Fruit fly (Drosophila melanogaster) whole organism, pupa: ENCODE measurements around the gene CG2983.

Experiments used
- CG10348 ChIP-seq: fragments of 200-800 bp; sonication (Bioruptor generic); IDR thresholded peaks from 2 replicates; pipeline ENCODE4 v1.3.6; 2022; ENCODE audit warnings: missing biosample characterization, missing genetic modification characterization
- CG12605 ChIP-seq: fragments of 200-800 bp; sonication (Bioruptor generic); IDR thresholded peaks from 2 replicates; pipeline ENCODE4 v1.3.6; 2022; ENCODE audit warnings: missing biosample characterization, missing genetic modification characterization
- CG13204 ChIP-seq: fragments of 200-800 bp; sonication (Bioruptor generic); optimal IDR thresholded peaks from 2 replicates; lab custom pipeline; 2018; ENCODE audit warnings: missing biosample characterization, mild to moderate bottlenecking, missing genetic modification characterization, moderate library complexity
- CG14655 ChIP-seq: fragments of 200-800 bp; sonication (Bioruptor generic); optimal IDR thresholded peaks from 3 replicates; lab custom pipeline; 2017; ENCODE audit warnings: mild to moderate bottlenecking, missing biosample characterization, missing genetic modification reagents, missing genetic modification characterization
- CG15710 ChIP-seq: fragments of 200-800 bp; sonication (Bioruptor generic); optimal IDR thresholded peaks from 2 replicates; lab custom pipeline; 2018; ENCODE audit warnings: missing biosample characterization, mild to moderate bottlenecking, missing genetic modification characterization, moderate library complexity
- CG17806 ChIP-seq: fragments of 200-800 bp; sonication (Bioruptor generic); optimal IDR thresholded peaks from 2 replicates; lab custom pipeline; 2018; ENCODE audit warnings: missing biosample characterization, mild to moderate bottlenecking, missing genetic modification characterization, moderate library complexity
- CG32121 ChIP-seq: fragments of 200-800 bp; sonication (Bioruptor generic); IDR thresholded peaks from 2 replicates; pipeline ENCODE4 v1.3.6; 2022; ENCODE audit warnings: missing biosample characterization, missing genetic modification characterization
- CG34367 ChIP-seq: fragments of 200-800 bp; sonication (Bioruptor generic); optimal IDR thresholded peaks from 2 replicates; lab custom pipeline; 2018; ENCODE audit warnings: missing biosample characterization, mild to moderate bottlenecking, missing genetic modification characterization
- CG4496 ChIP-seq: fragments of 200-800 bp; sonication (Bioruptor generic); IDR thresholded peaks from 3 replicates; pipeline ENCODE4 v1.3.6; 2022; ENCODE audit warnings: missing biosample characterization, missing genetic modification characterization
- CG8159 ChIP-seq: fragments of 200-800 bp; sonication (Bioruptor generic); optimal IDR thresholded peaks from 3 replicates; lab custom pipeline; 2018; ENCODE audit warnings: missing biosample characterization, mild to moderate bottlenecking, missing genetic modification characterization, moderate library complexity
- CG8301 ChIP-seq: fragments of 200-800 bp; sonication (Bioruptor generic); optimal IDR thresholded peaks from 2 replicates; lab custom pipeline; 2018; ENCODE audit warnings: missing biosample characterization, mild to moderate bottlenecking, missing genetic modification characterization
- CG9948 ChIP-seq: fragments of 200-800 bp; sonication (Bioruptor generic); optimal IDR thresholded peaks from 2 replicates; lab custom pipeline; 2018; ENCODE audit warnings: missing biosample characterization, mild to moderate bottlenecking, missing genetic modification characterization, moderate library complexity
- D1 ChIP-seq: fragments of 200-800 bp; sonication (Bioruptor generic); optimal IDR thresholded peaks from 2 replicates; lab custom pipeline; 2018; ENCODE audit warnings: missing biosample characterization, mild to moderate bottlenecking, missing genetic modification characterization, moderate library complexity
- EcR ChIP-seq: fragments of 200-800 bp; sonication (Bioruptor generic); optimal IDR thresholded peaks from 3 replicates; lab custom pipeline; 2019; ENCODE audit warnings: missing biosample characterization, missing genetic modification characterization, mild to moderate bottlenecking, moderate library complexity, missing genetic modification reagents
- Ets98B ChIP-seq: fragments of 200-800 bp; sonication (Bioruptor generic); IDR thresholded peaks from 2 replicates; pipeline ENCODE4 v1.3.6; 2022; ENCODE audit warnings: missing biosample characterization, missing genetic modification characterization
- Pif1A ChIP-seq: fragments of 200-800 bp; sonication (Bioruptor generic); optimal IDR thresholded peaks from 3 replicates; lab custom pipeline; 2016; ENCODE audit warnings: missing biosample characterization, missing genetic modification characterization
- Pif1B ChIP-seq: fragments of 200-800 bp; sonication (Bioruptor generic); optimal IDR thresholded peaks from 3 replicates; lab custom pipeline; 2016; ENCODE audit warnings: missing biosample characterization, missing genetic modification characterization
- Snoo ChIP-seq: fragments of 200-800 bp; sonication (Bioruptor generic); optimal IDR thresholded peaks from 3 replicates; lab custom pipeline; 2017; ENCODE audit warnings: missing biosample characterization, mild to moderate bottlenecking, missing genetic modification characterization, inconsistent platforms
- fd96Ca ChIP-seq: fragments of 200-800 bp; sonication (Bioruptor generic); IDR thresholded peaks from 3 replicates; pipeline ENCODE4 v1.3.6; 2022; ENCODE audit warnings: missing biosample characterization, missing genetic modification characterization
- gl ChIP-seq: fragments of 200-800 bp; sonication (Bioruptor generic); optimal IDR thresholded peaks from 2 replicates; lab custom pipeline; 2018; ENCODE audit warnings: missing biosample characterization, mild to moderate bottlenecking, missing genetic modification characterization
- rn ChIP-seq: fragments of 200-800 bp; sonication (Bioruptor generic); IDR thresholded peaks from 2 replicates; pipeline ENCODE4 v1.3.6; 2022; ENCODE audit warnings: missing biosample characterization, missing genetic modification characterization

The CG2983 gene

DNA sequence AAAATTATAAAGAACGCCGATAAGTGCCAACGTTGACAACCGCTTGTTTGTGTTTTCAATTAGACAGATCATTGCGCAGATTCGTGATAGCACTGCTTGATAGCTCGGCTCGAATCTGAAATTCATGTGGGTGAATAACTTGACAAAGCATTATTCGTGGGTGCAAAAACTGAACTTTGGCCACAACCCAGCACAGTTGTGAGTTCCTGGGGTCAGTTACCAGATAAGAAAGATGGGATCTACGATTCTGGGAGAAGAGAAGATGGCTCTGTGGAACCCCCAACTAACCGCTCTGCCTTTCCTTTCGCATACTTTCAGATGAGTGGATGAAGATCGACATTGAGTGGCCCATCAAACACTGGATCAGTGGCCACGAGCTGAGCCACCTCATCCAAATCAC, 36.6 kb upstream of the CG2983 start:
- no peak for TF ChIP-seq CG12605
- TF ChIP-seq CG15710 (tag; lab: Kevin White, UChicago) = no peak
- TF ChIP-seq CG9948 = no peak
- TF ChIP-seq Pif1B (GFP tag; lab: Kevin White, UChicago) = no peak
- TF ChIP-seq CG8159 (tag; lab: Kevin White, UChicago) = no peak
- TF ChIP-seq CG14655 (GFP tag; lab: Kevin White, UChicago) = no peak
- TF ChIP-seq D1 = no peak
- TF ChIP-seq CG10348 (GFP tag; lab: Robert Waterston, UW) = no peak
- TF ChIP-seq fd96Ca = no peak
- TF ChIP-seq CG13204 (GFP tag; lab: Kevin White, UChicago) = no peak
- TF ChIP-seq CG4496 (GFP tag; lab: Robert Waterston, UW) = no peak
- no peak for TF ChIP-seq CG8301 (tag; lab: Kevin White, UChicago)
- TF ChIP-seq Ets98B (GFP tag; lab: Robert Waterston, UW) = no peak
- TF ChIP-seq Snoo (tag; lab: Kevin White, UChicago) = no peak

DNA sequence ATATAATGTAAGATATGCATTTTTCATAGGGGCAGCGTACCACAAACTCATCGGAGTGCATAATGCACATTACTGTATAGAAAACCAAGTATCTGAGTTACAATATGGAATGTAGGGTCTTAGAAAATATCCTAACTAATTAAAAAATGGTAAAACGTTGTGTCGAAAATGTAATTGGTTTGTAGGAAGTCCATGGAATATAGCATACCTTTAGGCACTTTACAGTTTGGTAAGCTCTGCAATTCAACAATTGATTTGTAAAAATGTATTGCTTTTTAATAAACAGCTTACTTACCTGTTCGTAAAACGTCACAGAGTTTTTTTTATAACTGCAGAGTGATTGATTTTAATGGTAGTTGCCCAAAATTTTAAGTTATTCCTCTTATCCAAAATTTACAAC, 35.3 kb upstream of the CG2983 start, which contains the start of gene CG2964:
Gene CG2964 (plus strand): TSS at position 301 of the 400 bp plus-strand sequence.
- no peak for TF ChIP-seq CG15710 (tag; lab: Kevin White, UChicago)
- TF ChIP-seq Ets98B (GFP tag; lab: Robert Waterston, UW) = no peak
- TF ChIP-seq rn (GFP tag; lab: Robert Waterston, UW) = no peak
- TF ChIP-seq CG8301 (tag; lab: Kevin White, UChicago) = no peak
- no peak for TF ChIP-seq CG13204 (GFP tag; lab: Kevin White, UChicago)
- TF ChIP-seq, all 21 proteins: peak for 0

DNA sequence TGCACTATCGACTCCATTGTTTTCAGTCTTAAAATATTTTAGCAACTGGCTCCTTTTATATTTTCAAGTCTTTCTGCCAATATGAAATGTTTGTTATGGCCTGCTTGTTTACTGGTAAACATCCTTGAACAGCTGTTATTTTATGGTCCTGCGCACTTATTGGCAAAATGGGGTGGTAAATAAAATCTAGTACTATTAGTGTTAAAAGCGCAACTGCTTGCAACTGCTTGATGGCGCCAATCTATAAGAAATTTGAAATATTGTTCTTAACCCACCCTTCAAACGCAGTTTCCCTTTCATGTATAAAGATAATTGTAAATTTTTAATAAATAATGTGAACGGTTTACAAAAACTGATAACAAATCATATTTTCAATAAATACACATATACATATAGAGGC, 31.8 kb upstream of the CG2983 start, which contains the start of gene G6P:
Gene G6P (minus strand): TSS at position 88 of the 400 bp plus-strand sequence.
- TF ChIP-seq CG10348 (GFP tag; lab: Robert Waterston, UW) = no peak
- no peak for TF ChIP-seq CG4496 (GFP tag; lab: Robert Waterston, UW)
- TF ChIP-seq CG15710 (tag; lab: Kevin White, UChicago) = no peak
- no peak for TF ChIP-seq CG32121 (GFP tag; lab: Robert Waterston, UW)
- no peak for TF ChIP-seq CG34367 (tag; lab: Kevin White, UChicago)
- TF ChIP-seq CG14655 (GFP tag; lab: Kevin White, UChicago) = no peak
- TF ChIP-seq CG8301 (tag; lab: Kevin White, UChicago) = no peak
- TF ChIP-seq D1 = no peak
- TF ChIP-seq Pif1B (GFP tag; lab: Kevin White, UChicago) = no peak
- TF ChIP-seq Ets98B (GFP tag; lab: Robert Waterston, UW) = no peak
- no peak for TF ChIP-seq gl (tag; lab: Kevin White, UChicago)
- TF ChIP-seq CG9948 = no peak

DNA sequence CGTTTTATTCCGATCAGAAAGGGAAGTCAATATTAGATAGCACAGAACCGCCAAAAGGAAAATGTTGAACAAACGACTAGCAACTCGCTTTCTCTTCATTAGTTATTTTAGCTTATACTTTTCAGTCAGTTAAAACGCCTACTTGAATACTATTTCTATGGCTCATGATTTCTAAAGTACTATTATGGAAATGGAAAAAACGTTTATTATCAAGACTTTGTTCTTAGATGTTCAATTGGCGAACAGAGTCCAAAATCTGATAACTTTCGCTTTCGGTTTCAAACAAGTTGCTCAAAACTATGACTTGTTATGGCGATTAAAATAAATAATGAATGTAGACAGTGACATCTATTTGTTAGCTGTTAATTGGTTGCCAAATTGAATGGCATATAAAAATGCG, 22.0 kb upstream of the CG2983 start, which contains the start of gene CG3123:
Gene CG3123 (minus strand): TSS at position 101 of the 400 bp plus-strand sequence.
- TF ChIP-seq EcR (GFP tag; lab: Kevin White, UChicago) = no peak
- TF ChIP-seq fd96Ca = no peak
- TF ChIP-seq CG17806 (tag; lab: Kevin White, UChicago) = no peak
- no peak for TF ChIP-seq Pif1B (GFP tag; lab: Kevin White, UChicago)
- no peak for TF ChIP-seq CG14655 (GFP tag; lab: Kevin White, UChicago)
- TF ChIP-seq CG8301 (tag; lab: Kevin White, UChicago) = no peak
- no peak for TF ChIP-seq rn (GFP tag; lab: Robert Waterston, UW)
- no peak for TF ChIP-seq CG4496 (GFP tag; lab: Robert Waterston, UW)
- TF ChIP-seq D1 = no peak
- no peak for TF ChIP-seq Pif1A (GFP tag; lab: Kevin White, UChicago)
- no peak for TF ChIP-seq CG12605
- TF ChIP-seq Ets98B (GFP tag; lab: Robert Waterston, UW) = no peak
- no peak for TF ChIP-seq CG34367 (tag; lab: Kevin White, UChicago)
- no peak for TF ChIP-seq CG13204 (GFP tag; lab: Kevin White, UChicago)
- TF ChIP-seq CG9948 = no peak
- no peak for TF ChIP-seq Snoo (tag; lab: Kevin White, UChicago)
- no peak for TF ChIP-seq CG32121 (GFP tag; lab: Robert Waterston, UW)
- no peak for TF ChIP-seq CG10348 (GFP tag; lab: Robert Waterston, UW)
- TF ChIP-seq gl (tag; lab: Kevin White, UChicago) = no peak

DNA sequence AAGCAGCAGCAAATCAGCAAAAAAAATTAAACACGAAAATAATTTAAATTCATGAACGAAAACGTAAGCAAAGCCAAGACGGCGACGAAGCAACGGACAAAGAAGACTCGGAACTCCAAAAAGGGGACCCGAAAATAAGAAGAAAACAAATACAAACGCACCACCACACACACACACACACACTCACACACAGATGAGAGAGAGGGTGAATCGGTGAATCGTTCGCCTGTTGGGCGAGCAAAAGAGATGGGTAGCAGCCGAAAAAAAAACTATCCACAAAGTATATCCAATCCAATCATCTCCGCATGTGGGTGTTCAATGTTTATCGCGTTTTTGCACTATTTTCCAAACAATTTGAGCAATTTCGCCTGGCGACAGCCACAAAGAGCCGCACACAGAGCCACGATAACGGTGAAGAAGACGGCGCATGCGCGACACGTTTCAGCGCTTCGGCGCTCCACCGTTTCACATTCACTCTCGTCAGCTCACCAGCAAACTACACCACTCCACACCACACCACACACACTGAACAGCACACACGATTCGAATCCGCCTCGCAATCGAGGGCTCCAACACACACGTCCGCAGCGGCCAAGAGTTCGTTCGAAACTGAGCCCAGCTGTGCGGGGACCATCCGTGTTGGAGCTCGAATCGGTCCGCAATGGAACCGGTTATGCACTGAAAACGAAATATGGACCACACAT, 17.6 kb upstream of the CG2983 start, which contains the start of gene Duox:
Gene Duox (minus strand): TSS at position 612 of the 704 bp plus-strand sequence.
- TF ChIP-seq Pif1B (GFP tag; lab: Kevin White, UChicago) = no peak
- TF ChIP-seq CG4496 (GFP tag; lab: Robert Waterston, UW) = 0 out of 3 replicates have a peak, but pooled peaks have one; percentile 73

DNA sequence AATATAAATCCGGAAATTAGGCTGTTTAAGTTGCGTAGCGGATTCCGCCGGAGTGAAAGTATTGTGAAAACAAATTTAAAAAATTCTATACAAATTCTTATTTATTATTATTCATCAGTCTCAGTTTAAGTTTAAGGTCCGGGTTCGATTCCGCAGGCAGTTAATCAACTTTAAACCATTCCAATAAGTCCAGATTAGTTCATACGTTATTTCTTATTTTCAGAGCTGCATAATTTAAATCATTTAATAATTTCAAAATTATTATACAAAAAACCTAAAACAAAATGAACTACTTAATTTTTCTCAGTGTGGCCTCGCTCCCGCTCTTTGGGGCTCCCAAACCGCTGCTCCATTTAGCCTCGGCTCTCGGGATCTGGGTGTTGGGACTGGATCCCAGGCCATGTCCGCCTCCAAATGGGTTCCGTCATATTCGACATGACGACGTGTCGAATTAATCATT, 17.1 kb upstream of the CG2983 start:
- TF ChIP-seq CG4496 (GFP tag; lab: Robert Waterston, UW) (no peak; the same call in 1 of the 3 replicates), CG14655 (GFP tag; lab: Kevin White, UChicago) (peak; percentile 98), CG8301 (tag; lab: Kevin White, UChicago) (peak; percentile 95), gl (tag; lab: Kevin White, UChicago) (peak; percentile 67), CG13204 (GFP tag; lab: Kevin White, UChicago) (peak; percentile 58), Snoo (tag; lab: Kevin White, UChicago) (peak; percentile 93), CG8159 (tag; lab: Kevin White, UChicago) (peak; percentile 96), Ets98B (GFP tag; lab: Robert Waterston, UW) (peak; percentile 59; the same call in 1 of the 2 replicates), CG10348 (GFP tag; lab: Robert Waterston, UW) (peak; percentile 54), CG17806 (tag; lab: Kevin White, UChicago) (peak; percentile 90), fd96Ca (peak; percentile 88), CG32121 (GFP tag; lab: Robert Waterston, UW) (peak; percentile 84), rn (GFP tag; lab: Robert Waterston, UW) (peak; percentile 67), CG34367 (tag; lab: Kevin White, UChicago) (peak; percentile 87), CG12605 (0 out of 2 replicates have a peak, but pooled peaks have one; percentile 22), Pif1A (GFP tag; lab: Kevin White, UChicago) (peak; percentile 88), CG15710 (tag; lab: Kevin White, UChicago) (peak; percentile 95), CG9948 (peak; percentile 95), D1 (peak; percentile 96), Pif1B (GFP tag; lab: Kevin White, UChicago) (peak; percentile 90), EcR (GFP tag; lab: Kevin White, UChicago) (no peak)
